Fruit fly (Drosophila melanogaster): ENCODE measurements around the gene CG14966.

DNA sequence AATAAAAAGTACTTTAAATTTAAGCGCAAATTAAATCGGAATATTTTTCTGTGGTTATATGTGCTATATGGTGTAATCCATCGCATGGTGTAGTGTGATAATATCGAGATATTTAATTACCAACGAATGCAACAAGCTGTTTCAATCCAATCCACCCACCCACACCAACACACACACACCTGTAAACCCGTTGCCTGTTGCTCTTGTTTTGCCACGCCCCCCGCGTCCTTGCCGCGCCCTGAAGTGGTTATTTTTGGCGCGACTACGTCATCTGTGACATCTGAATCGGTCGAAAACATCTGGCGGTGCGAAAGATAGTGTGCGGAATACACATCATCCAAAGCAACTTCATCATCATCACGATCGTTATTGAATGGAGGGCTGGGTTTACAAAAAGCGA lies 32.0 kb downstream of the CG14966 start:
- TF ChIP-seq CG11617 (GFP tag; optimal IDR thresholded peaks at IDR 0.05) (peak; percentile 1), tj (GFP tag; optimal IDR thresholded peaks at IDR 0.05) (no peak)

Measured in whole organism, adult.